Worm (Caenorhabditis elegans) whole organism, L4 larva: Measurements from ENCODE around the gene mdt-9.

ENCODE experiments used
- ctbp-1 ChIP-seq: fragments of 200-800 bp; sonication (Bioruptor generic); IDR thresholded peaks from 2 replicates; pipeline ENCODE4 v1.3.6; 2022; ENCODE audit warnings: missing genetic modification reagents, missing genetic modification characterization, missing compliant biosample characterization
- daf-12 ChIP-seq: fragments of 150-350 bp; optimal IDR thresholded peaks from 2 replicates; lab custom pipeline; 2014; ENCODE audit warnings: missing biosample characterization, missing genetic modification reagents, missing genetic modification characterization
- lsy-2 ChIP-seq, 2 experiments: fragments of 150-350 bp in 1 of 2; sonication (generic microtip) in 1 of 2; optimal IDR thresholded peaks; 2 replicates each; lab custom pipeline; 2014 to 2017; ENCODE audit warnings: missing biosample characterization in 2 of 2, missing genetic modification characterization in 2 of 2
- pha-4 ChIP-seq, 2 experiments: fragments of 150-350 bp in 1 of 2; fragments of 200-800 bp in 1 of 2; sonication (Bioruptor generic) in 1 of 2; IDR thresholded peaks in 1 of 2; optimal IDR thresholded peaks in 1 of 2; 2 replicates each; pipeline versions ENCODE4 v1.3.6 to Lab custom; 2014 to 2022; ENCODE audit warnings: missing genetic modification characterization in 2 of 2, missing genetic modification reagents in 2 of 2, missing biosample characterization in 1 of 2, missing compliant biosample characterization in 1 of 2
- snpc-4 ChIP-seq: fragments of 150-350 bp; optimal IDR thresholded peaks from 2 replicates; lab custom pipeline; 2014; ENCODE audit warnings: missing biosample characterization, missing genetic modification characterization

- no peak for TF ChIP-seq ctbp-1
- no peak for TF ChIP-seq snpc-4 (tag; lab: Kevin White, UChicago)
- no peak for TF ChIP-seq lsy-2 (tag; optimal IDR thresholded peaks at IDR 0.05; lab: Kevin White, UChicago)
- no peak for TF ChIP-seq pha-4 (GFP tag; IDR thresholded peaks at IDR 0.05; lab: Robert Waterston, UW)
- no peak for TF ChIP-seq pha-4 (tag; optimal IDR thresholded peaks at IDR 0.05; lab: Kevin White, UChicago)
- no peak for TF ChIP-seq daf-12 (tag; lab: Kevin White, UChicago)
Observed at ce11 chrIV:13422200-13422599, 36.0 kb downstream of the mdt-9 start, which contains the start of gene nol-9.
